Worm (Caenorhabditis elegans) whole organism, L2 larva: ENCODE results near the gene skr-7.

Experiments used
- alr-1 ChIP-seq: fragments of 150-350 bp; optimal IDR thresholded peaks from 2 replicates; lab custom pipeline; 2014; ENCODE audit warnings: missing biosample characterization, missing genetic modification characterization
- blmp-1 ChIP-seq: sonication (generic microtip); optimal IDR thresholded peaks from 2 replicates; lab custom pipeline; 2017; ENCODE audit warnings: missing genetic modification characterization, mild to moderate bottlenecking, missing compliant biosample characterization, antibody characterized with exemption, moderate library complexity; ENCODE audit not compliant: insufficient read depth
- ceh-82 ChIP-seq: fragments of 150-350 bp; optimal IDR thresholded peaks from 2 replicates; lab custom pipeline; 2014; ENCODE audit warnings: missing biosample characterization, missing genetic modification characterization
- crh-2 ChIP-seq: sonication (generic microtip); optimal IDR thresholded peaks from 2 replicates; lab custom pipeline; 2017; ENCODE audit warnings: missing biosample characterization, missing genetic modification characterization
- elt-1 ChIP-seq: fragments of 150-350 bp; optimal IDR thresholded peaks from 2 replicates; lab custom pipeline; 2014; ENCODE audit warnings: missing biosample characterization, missing genetic modification characterization
- lsy-2 ChIP-seq, 2 experiments: fragments of 150-350 bp in 1 of 2; sonication (generic microtip) in 1 of 2; optimal IDR thresholded peaks; 2 replicates each; lab custom pipeline; 2014 to 2017; ENCODE audit warnings: missing biosample characterization in 2 of 2, missing genetic modification characterization in 2 of 2
- mdl-1 ChIP-seq, 2 experiments: fragments of 150-350 bp in 1 of 2; sonication (generic microtip) in 1 of 2; optimal IDR thresholded peaks; 2 replicates each; lab custom pipeline; 2017; ENCODE audit warnings: missing biosample characterization in 2 of 2, missing genetic modification characterization in 2 of 2
- nhr-129 ChIP-seq: fragments of 150-350 bp; optimal IDR thresholded peaks from 2 replicates; lab custom pipeline; 2014; ENCODE audit warnings: missing biosample characterization, missing genetic modification characterization
- nhr-77 ChIP-seq: fragments of 150-350 bp; optimal IDR thresholded peaks from 2 replicates; lab custom pipeline; 2014; ENCODE audit warnings: missing biosample characterization, missing genetic modification characterization
- snpc-4 ChIP-seq: fragments of 150-350 bp; optimal IDR thresholded peaks from 2 replicates; lab custom pipeline; 2014; ENCODE audit warnings: missing biosample characterization, missing genetic modification characterization
- unc-55 ChIP-seq: fragments of 150-350 bp; sonication (generic microtip); optimal IDR thresholded peaks from 3 replicates; lab custom pipeline; 2014; ENCODE audit warnings: missing biosample characterization, missing genetic modification reagents, missing genetic modification characterization
- unc-62 ChIP-seq: fragments of 150-350 bp; optimal IDR thresholded peaks from 2 replicates; lab custom pipeline; 2014; ENCODE audit warnings: missing biosample characterization, missing genetic modification reagents, missing genetic modification characterization

- TF ChIP-seq crh-2 (tag; lab: Kevin White, UChicago) (no peak), unc-55 (GFP tag; lab: Kevin White, UChicago) (no peak), nhr-129 (tag; lab: Kevin White, UChicago) (no peak), lsy-2 (tag; optimal IDR thresholded peaks at IDR 0.05; lab: Kevin White, UChicago) (no peak), snpc-4 (no peak), blmp-1 (tag; lab: Kevin White, UChicago) (no peak), alr-1 (tag; lab: Kevin White, UChicago) (no peak), unc-62 (GFP tag; lab: Kevin White, UChicago) (no peak), mdl-1 (tag; optimal IDR thresholded peaks at IDR 0.05; lab: Kevin White, UChicago) (no peak), nhr-77 (tag; lab: Kevin White, UChicago) (no peak), elt-1 (no peak), ceh-82 (no peak)
Measured at ce11 chrV:4387402-4387801, 34.8 kb upstream of the skr-7 start, which contains the start of gene F13A2.9.
